Fruit fly (Drosophila melanogaster): Measurements from ENCODE around the gene Atg1.
A peak's percentile ranks its signal among the peaks of the same experiment; 100 is the strongest.

Atg1 gene

dm6 chr3L:12749567-12750535, 55.1 kb downstream of the Atg1 start, which contains the start of the genes Klc and CG10984 (continued):
- TF ChIP-seq sc (optimal IDR thresholded peaks at IDR 0.05) = no peak
- TF ChIP-seq sc (GFP tag; optimal IDR thresholded peaks at IDR 0.05) = no peak
- peak; percentile 11 for TF ChIP-seq CG3407 (GFP tag; optimal IDR thresholded peaks at IDR 0.05)
- TF ChIP-seq nau (GFP tag; optimal IDR thresholded peaks at IDR 0.05) = peak; percentile 69
- TF ChIP-seq CG10959 (GFP tag; IDR thresholded peaks at IDR 0.05) = no peak
- peak; percentile 60 for TF ChIP-seq PHDP (tag; optimal IDR thresholded peaks at IDR 0.05)
- peak; percentile 10 for TF ChIP-seq HmgZ (tag; optimal IDR thresholded peaks at IDR 0.05)
- no peak for TF ChIP-seq hth (optimal IDR thresholded peaks at IDR 0.05)
- TF ChIP-seq ATbp (GFP tag; optimal IDR thresholded peaks at IDR 0.05) = no peak
- TF ChIP-seq lbe (GFP tag; optimal IDR thresholded peaks at IDR 0.05) = peak; percentile 30
- TF ChIP-seq corto (GFP tag; optimal IDR thresholded peaks at IDR 0.05) = peak; percentile 7
- no peak for TF ChIP-seq CG31365 (tag; optimal IDR thresholded peaks at IDR 0.05)
- no peak for TF ChIP-seq CG6175 (GFP tag; IDR thresholded peaks at IDR 0.05)
- TF ChIP-seq tup (GFP tag; optimal IDR thresholded peaks at IDR 0.05) = no peak
- TF ChIP-seq CG9932 (GFP tag; IDR thresholded peaks at IDR 0.05) = no peak
- peak; percentile 45 for TF ChIP-seq CG18619 (GFP tag; optimal IDR thresholded peaks at IDR 0.05)
- no peak for TF ChIP-seq sd (tag; optimal IDR thresholded peaks at IDR 0.05)
- peak; percentile 34 for TF ChIP-seq repo (GFP tag; optimal IDR thresholded peaks at IDR 0.05)
- no peak for TF ChIP-seq CG14667 (GFP tag; IDR thresholded peaks at IDR 0.05)
- peak; percentile 45 for TF ChIP-seq CG1647 (GFP tag; optimal IDR thresholded peaks at IDR 0.05)
- peak; percentile 19 for TF ChIP-seq Myb (GFP tag; optimal IDR thresholded peaks at IDR 0.05)
- no peak for TF ChIP-seq CG12744 (GFP tag; optimal IDR thresholded peaks at IDR 0.05)
- TF ChIP-seq CG8290 (GFP tag; optimal IDR thresholded peaks at IDR 0.05) = no peak
- no peak for TF ChIP-seq CG8290 (tag; optimal IDR thresholded peaks at IDR 0.05)
- TF ChIP-seq kah (GFP tag; optimal IDR thresholded peaks at IDR 0.05) = no peak
- no peak for TF ChIP-seq CG1832 (GFP tag; optimal IDR thresholded peaks at IDR 0.05)
- no peak for TF ChIP-seq CG12219 (GFP tag; optimal IDR thresholded peaks at IDR 0.05)
- TF ChIP-seq CG4282 (GFP tag; optimal IDR thresholded peaks at IDR 0.05) = peak; percentile 72
- TF ChIP-seq danr (GFP tag; IDR thresholded peaks at IDR 0.05) = peak; percentile 54; the same call in 1 of the 2 replicates
- TF ChIP-seq CG7987 (GFP tag; optimal IDR thresholded peaks at IDR 0.05) = no peak
- TF ChIP-seq CG10654 (GFP tag; optimal IDR thresholded peaks at IDR 0.05) = peak; percentile 42
- no peak for TF ChIP-seq hkb (optimal IDR thresholded peaks at IDR 0.05)
- peak; percentile 80 for TF ChIP-seq hkb (GFP tag; IDR thresholded peaks at IDR 0.05)
- TF ChIP-seq ham (GFP tag; IDR thresholded peaks at IDR 0.05) = no peak
- TF ChIP-seq CG2889 (GFP tag; IDR thresholded peaks at IDR 0.05) = no peak
- peak; percentile 58 for TF ChIP-seq eyg (GFP tag; optimal IDR thresholded peaks at IDR 0.05)
- no peak for TF ChIP-seq CG4404 (GFP tag; IDR thresholded peaks at IDR 0.05)
- no peak for TF ChIP-seq h (optimal IDR thresholded peaks at IDR 0.05)
- peak; percentile 63 for TF ChIP-seq Camta (GFP tag; optimal IDR thresholded peaks at IDR 0.05)
- no peak for TF ChIP-seq CTCF (GFP tag; optimal IDR thresholded peaks at IDR 0.05)
- no peak for TF ChIP-seq ara (GFP tag; IDR thresholded peaks at IDR 0.05)
- no peak for TF ChIP-seq zen (tag; optimal IDR thresholded peaks at IDR 0.05)
- TF ChIP-seq CG33213 (GFP tag; optimal IDR thresholded peaks at IDR 0.05) = peak; percentile 55
- TF ChIP-seq shn (GFP tag; optimal IDR thresholded peaks at IDR 0.05) = peak; percentile 65
- no peak; the same call in 1 of the 2 replicates for TF ChIP-seq CG31441 (GFP tag; IDR thresholded peaks at IDR 0.05)
- TF ChIP-seq Dip3 (GFP tag; optimal IDR thresholded peaks at IDR 0.05) = peak; percentile 51
- no peak for TF ChIP-seq pan (optimal IDR thresholded peaks at IDR 0.05)
- peak in 1 of 2 experiments; percentile 79 for TF ChIP-seq pan (GFP tag; optimal IDR thresholded peaks at IDR 0.05 in 1 of 2, IDR thresholded peaks at IDR 0.05 in 1 of 2)
- TF ChIP-seq CG9817 (tag; optimal IDR thresholded peaks at IDR 0.05) = no peak
- no peak for TF ChIP-seq CG3995 (GFP tag; optimal IDR thresholded peaks at IDR 0.05)
- TF ChIP-seq TFAM (GFP tag; optimal IDR thresholded peaks at IDR 0.05) = no peak
- no peak for TF ChIP-seq CG8089 (GFP tag; optimal IDR thresholded peaks at IDR 0.05)

Measured in whole organism, embryonic.